Fruit fly (Drosophila melanogaster) whole organism, wandering third instar larva: ENCODE measurements around the gene gdl-ORF39.

Source experiments
- CrebA ChIP-seq: fragments of 200-800 bp; sonication (Bioruptor generic); optimal IDR thresholded peaks from 2 replicates; lab custom pipeline; 2016; ENCODE audit warnings: missing biosample characterization, mild to moderate bottlenecking, missing genetic modification characterization, borderline replicate concordance
- Dfd ChIP-seq: fragments of >200 bp; optimal IDR thresholded peaks from 2 replicates; lab custom pipeline; 2017; ENCODE audit warnings: missing biosample characterization, missing genetic modification characterization
- HLH106 ChIP-seq: fragments of 200-800 bp; optimal IDR thresholded peaks from 3 replicates; lab custom pipeline; 2019; ENCODE audit warnings: missing biosample characterization, mild to moderate bottlenecking, missing genetic modification characterization, moderate library complexity
- Hnf4 ChIP-seq: fragments of 200-800 bp; sonication (Bioruptor generic); optimal IDR thresholded peaks from 2 replicates; lab custom pipeline; 2016; ENCODE audit warnings: missing biosample characterization, mild to moderate bottlenecking, missing genetic modification characterization
- Hr83 ChIP-seq: fragments of 200-300 bp; sonication (Bioruptor generic); optimal IDR thresholded peaks from 2 replicates; lab custom pipeline; 2016; ENCODE audit warnings: missing biosample characterization, mild to moderate bottlenecking, missing genetic modification characterization, moderate library complexity; ENCODE audit not compliant: poor library complexity, severe bottlenecking
- Jra ChIP-seq: sonication (Bioruptor generic); optimal IDR thresholded peaks from 2 replicates; lab custom pipeline; 2016; ENCODE audit warnings: missing biosample characterization, missing genetic modification characterization
- Mio ChIP-seq: sonication (Bioruptor generic); optimal IDR thresholded peaks from 2 replicates; lab custom pipeline; 2016; ENCODE audit warnings: missing biosample characterization, missing genetic modification characterization
- Myc ChIP-seq: fragments of >200 bp; optimal IDR thresholded peaks from 2 replicates; lab custom pipeline; 2017
- N ChIP-seq: fragments of >200 bp; optimal IDR thresholded peaks from 2 replicates; lab custom pipeline; 2018; ENCODE audit warnings: missing biosample characterization, missing external identifiers, missing genetic modification characterization
- Rel ChIP-seq, 2 experiments: fragments of 200-800 bp; sonication (Bioruptor generic) in 1 of 2; optimal IDR thresholded peaks; 2 replicates in 1 of 2; 3 replicates in 1 of 2; lab custom pipeline; 2016 to 2019; ENCODE audit warnings: mild to moderate bottlenecking in 2 of 2, missing biosample characterization in 2 of 2, missing genetic modification characterization in 2 of 2, moderate library complexity in 1 of 2
- Sp1 ChIP-seq: fragments of 200-800 bp; sonication (Bioruptor generic); optimal IDR thresholded peaks from 3 replicates; lab custom pipeline; 2019; ENCODE audit warnings: missing biosample characterization, mild to moderate bottlenecking, missing genetic modification characterization, moderate library complexity
- Vsx2 ChIP-seq: fragments of 200-300, 225-300 bp; sonication (Bioruptor generic); optimal IDR thresholded peaks from 2 replicates; lab custom pipeline; 2018; ENCODE audit warnings: missing biosample characterization, missing genetic modification characterization; ENCODE audit not compliant: partially characterized antibody
- br ChIP-seq: fragments of 200-800 bp; sonication (Bioruptor generic); optimal IDR thresholded peaks from 2 replicates; lab custom pipeline; 2016; ENCODE audit warnings: missing biosample characterization, missing genetic modification characterization
- dl ChIP-seq, 2 experiments: fragments of 175-275, 200-275 bp in 1 of 2; fragments of 200-275 bp in 1 of 2; sonication (Bioruptor generic); optimal IDR thresholded peaks; lab custom pipeline; 2018; ENCODE audit warnings: mild to moderate bottlenecking in 2 of 2, missing biosample characterization in 2 of 2, missing genetic modification characterization in 2 of 2, moderate library complexity in 2 of 2; ENCODE audit not compliant: partially characterized antibody in 2 of 2, insufficient read depth in 1 of 2
- dsf ChIP-seq: sonication (Bioruptor generic); optimal IDR thresholded peaks from 2 replicates; lab custom pipeline; 2016; ENCODE audit warnings: missing biosample characterization, missing genetic modification characterization, borderline replicate concordance
- fru ChIP-seq: fragments of 200-800 bp; sonication (Bioruptor generic); optimal IDR thresholded peaks from 3 replicates; lab custom pipeline; 2016; ENCODE audit warnings: missing biosample characterization, mild to moderate bottlenecking, missing genetic modification characterization
- h ChIP-seq: fragments of 200-800 bp; sonication (Bioruptor generic); optimal IDR thresholded peaks from 3 replicates; lab custom pipeline; 2016; ENCODE audit warnings: missing biosample characterization, mild to moderate bottlenecking, missing genetic modification characterization
- rgr ChIP-seq: fragments of 200-800 bp; sonication (Bioruptor generic); optimal IDR thresholded peaks from 3 replicates; lab custom pipeline; 2016; ENCODE audit warnings: missing biosample characterization, mild to moderate bottlenecking, missing genetic modification characterization
- sage ChIP-seq: fragments of 200-800 bp; sonication (Bioruptor generic); optimal IDR thresholded peaks from 2 replicates; lab custom pipeline; 2016; ENCODE audit warnings: missing biosample characterization, mild to moderate bottlenecking, missing genetic modification characterization
- woc ChIP-seq: sonication (Bioruptor generic); optimal IDR thresholded peaks from 2 replicates; lab custom pipeline; 2016; ENCODE audit warnings: missing biosample characterization, mild to moderate bottlenecking, missing genetic modification characterization

Gene gdl-ORF39

DNA sequence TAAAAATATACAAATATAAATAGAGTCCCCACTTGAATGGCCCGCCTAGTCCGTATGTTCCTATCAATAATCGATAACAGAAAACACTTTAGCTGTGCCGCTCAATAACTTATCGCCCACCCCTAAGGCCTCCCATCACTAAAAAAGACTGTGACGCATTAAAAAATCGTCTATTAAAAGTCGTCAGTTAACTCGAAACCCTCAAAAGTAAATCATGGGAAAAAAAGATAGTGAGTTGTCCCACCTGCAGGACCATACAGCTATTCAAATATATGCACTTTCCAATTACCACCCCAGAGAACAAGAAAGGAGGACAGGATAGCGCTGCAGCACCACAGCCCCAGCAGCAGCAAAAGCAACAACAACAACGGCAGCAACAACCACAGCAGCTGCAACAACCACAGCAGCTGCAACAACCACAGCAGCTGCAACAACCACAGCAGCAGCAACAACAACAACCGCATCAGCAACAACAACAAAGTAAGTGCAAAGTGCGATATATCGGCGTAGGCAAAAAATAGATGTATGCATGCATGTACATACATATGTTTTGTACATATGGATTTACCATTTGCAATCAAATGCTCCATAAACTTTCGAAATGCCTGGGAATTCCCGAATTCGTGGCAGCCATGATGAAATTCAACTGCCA lies 44.9 kb downstream of the gdl-ORF39 start, which contains the start of gene AGO2:
Gene AGO2 (plus strand): TSS at position 121 of the 652 bp plus-strand sequence.
- TF ChIP-seq dl (GFP tag; optimal IDR thresholded peaks at IDR 0.05; lab: Kevin White, UChicago; ENCODE audit: insufficient read depth in 1 of 2, partially characterized antibody in 2 of 2), result peak in 1 of 2 experiments; percentile 7
- no peak for TF ChIP-seq dsf (GFP tag; lab: Kevin White, UChicago)
- peak; percentile 79 for TF ChIP-seq Dfd (GFP tag; lab: Kevin White, UChicago)
- TF ChIP-seq Hr83 (GFP tag; lab: Kevin White, UChicago), result peak; percentile 54
- no peak for TF ChIP-seq Rel (GFP tag; optimal IDR thresholded peaks at IDR 0.05; lab: Kevin White, UChicago)
- TF ChIP-seq Rel (tag; optimal IDR thresholded peaks at IDR 0.05; lab: Kevin White, UChicago), result peak; percentile 100
- TF ChIP-seq Jra (GFP tag; lab: Kevin White, UChicago), result peak; percentile 76
- no peak for TF ChIP-seq rgr (GFP tag; lab: Kevin White, UChicago)
- no peak for TF ChIP-seq Vsx2 (GFP tag; lab: Kevin White, UChicago)
- TF ChIP-seq fru, result peak; percentile 27
- TF ChIP-seq woc (GFP tag; lab: Kevin White, UChicago), result no peak
- peak; percentile 56 for TF ChIP-seq Sp1 (GFP tag; lab: Kevin White, UChicago)
- TF ChIP-seq HLH106 (tag; lab: Kevin White, UChicago), result peak; percentile 13
- TF ChIP-seq Myc (lab: Kevin White, UChicago), result peak; percentile 36
- TF ChIP-seq h, result peak; percentile 24
- TF ChIP-seq CrebA (GFP tag; lab: Kevin White, UChicago), result no peak
- no peak for TF ChIP-seq Mio
- peak; percentile 65 for TF ChIP-seq Hnf4
- peak; percentile 45 for TF ChIP-seq br (GFP tag; lab: Kevin White, UChicago)
- peak; percentile 35 for TF ChIP-seq sage (GFP tag; lab: Kevin White, UChicago)
- TF ChIP-seq N (GFP tag; lab: Kevin White, UChicago), result no peak
